Fruit fly (Drosophila melanogaster) whole organism, embryonic: ENCODE measurements around the gene Sumo.

Experiments
- CG10462 ChIP-seq: fragments of 200-800 bp; sonication (Bioruptor generic); optimal IDR thresholded peaks from 2 replicates; lab custom pipeline; 2016; ENCODE audit warnings: missing biosample characterization, missing genetic modification characterization
- CG2202 ChIP-seq: fragments of 200-800 bp; sonication (Bioruptor generic); optimal IDR thresholded peaks from 2 replicates; lab custom pipeline; 2018; ENCODE audit warnings: missing biosample characterization, mild to moderate bottlenecking, missing genetic modification characterization
- CG6854 ChIP-seq: fragments of 200-800 bp; sonication (Bioruptor generic); optimal IDR thresholded peaks from 3 replicates; lab custom pipeline; 2017; ENCODE audit warnings: missing biosample characterization, mild to moderate bottlenecking, missing genetic modification characterization
- CG9609 ChIP-seq: fragments of 200-800 bp; sonication (Bioruptor generic); optimal IDR thresholded peaks from 3 replicates; lab custom pipeline; 2016; ENCODE audit warnings: missing biosample characterization, missing genetic modification characterization
- Myb ChIP-seq: fragments of 200-800 bp; sonication (Bioruptor generic); optimal IDR thresholded peaks from 2 replicates; lab custom pipeline; 2016; ENCODE audit warnings: missing biosample characterization, missing genetic modification characterization
- NC2β ChIP-seq: fragments of 200-800 bp; sonication (Bioruptor generic); optimal IDR thresholded peaks from 2 replicates; lab custom pipeline; 2016; ENCODE audit warnings: missing biosample characterization, missing genetic modification characterization
- PHDP ChIP-seq: fragments of 200-800 bp; sonication (Bioruptor generic); optimal IDR thresholded peaks from 3 replicates; lab custom pipeline; 2018; ENCODE audit warnings: missing biosample characterization, mild to moderate bottlenecking, missing genetic modification characterization, moderate library complexity
- cad ChIP-seq: fragments of >200 bp; optimal IDR thresholded peaks from 2 replicates; lab custom pipeline; 2017; ENCODE audit warnings: missing biosample characterization, missing genetic modification characterization
- chm ChIP-seq: fragments of 200-800 bp; sonication (Bioruptor generic); IDR thresholded peaks from 2 replicates; pipeline ENCODE4 v1.3.6; 2022; ENCODE audit warnings: missing biosample characterization, missing genetic modification characterization
- gt ChIP-seq: fragments of 200-800 bp; sonication (Bioruptor generic); IDR thresholded peaks from 2 replicates; pipeline ENCODE4 v1.3.6; 2022; ENCODE audit warnings: missing biosample characterization, missing genetic modification characterization
- ham ChIP-seq: fragments of 200-800 bp; sonication (Bioruptor generic); IDR thresholded peaks from 2 replicates; pipeline ENCODE4 v1.3.6; 2022; ENCODE audit warnings: missing biosample characterization, missing genetic modification characterization
- kay ChIP-seq: fragments of 200-800 bp; sonication (Bioruptor generic); optimal IDR thresholded peaks from 2 replicates; lab custom pipeline; 2016; ENCODE audit warnings: missing biosample characterization, missing genetic modification characterization
- p53 ChIP-seq: fragments of 200-800 bp; sonication (Bioruptor generic); optimal IDR thresholded peaks from 2 replicates; lab custom pipeline; 2016; ENCODE audit warnings: missing biosample characterization, missing genetic modification characterization

dm6 chr2L:6991085-6991484 is 23.6 kb upstream of the Sumo start:
- TF ChIP-seq chm (GFP tag; lab: Robert Waterston, UW) (0 out of 2 replicates have a peak, but pooled peaks have one; percentile 31), CG9609 (GFP tag; lab: Kevin White, UChicago) (no peak), PHDP (tag; lab: Kevin White, UChicago) (no peak), gt (GFP tag; lab: Robert Waterston, UW) (no peak), CG10462 (no peak), CG2202 (no peak), ham (GFP tag; lab: Robert Waterston, UW) (no peak), CG6854 (GFP tag; lab: Kevin White, UChicago) (no peak), Myb (GFP tag; lab: Kevin White, UChicago) (no peak), kay (GFP tag; lab: Kevin White, UChicago) (no peak), NC2β (GFP tag; lab: Kevin White, UChicago) (no peak), cad (no peak), p53 (GFP tag; lab: Kevin White, UChicago) (no peak)
